Fruit fly (Drosophila melanogaster): ENCODE data around the gene CG15739.

Gene CG15739

DNA sequence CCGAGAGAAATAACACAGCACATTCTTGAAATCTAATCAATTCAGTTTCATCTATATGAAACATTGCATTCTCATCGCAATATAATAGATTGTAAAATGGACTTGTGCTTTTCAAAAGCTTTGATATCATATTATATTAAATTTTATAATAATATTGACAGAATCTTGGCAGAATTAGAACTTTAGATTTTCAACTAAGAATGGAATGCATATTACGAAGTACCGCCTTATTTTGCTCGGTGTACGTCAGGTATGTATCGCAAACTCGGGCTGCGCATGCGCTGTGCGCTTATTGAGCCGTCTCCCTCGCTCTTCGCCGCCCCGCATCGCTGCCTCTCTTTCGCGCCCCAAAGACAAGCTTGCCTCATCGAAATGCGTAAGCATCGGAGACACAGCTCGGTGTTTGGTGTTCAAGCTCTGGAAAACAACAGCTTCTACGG is 42.1 kb downstream of the CG15739 start:
- TF ChIP-seq CG5204 (GFP tag; optimal IDR thresholded peaks at IDR 0.05) (no peak), tj (GFP tag; optimal IDR thresholded peaks at IDR 0.05) (peak; percentile 45), Mnt (GFP tag; optimal IDR thresholded peaks at IDR 0.05) (no peak), cic (GFP tag; optimal IDR thresholded peaks at IDR 0.05) (no peak), ovo (GFP tag; optimal IDR thresholded peaks at IDR 0.05) (no peak), bab1 (GFP tag; optimal IDR thresholded peaks at IDR 0.05) (peak; percentile 35), pad (GFP tag; optimal IDR thresholded peaks at IDR 0.05) (peak; percentile 33), CG11617 (GFP tag; optimal IDR thresholded peaks at IDR 0.05) (peak; percentile 23), kay (GFP tag; ENCODE audit: borderline replicate concordance) (no peak), CG14711 (tag; optimal IDR thresholded peaks at IDR 0.05) (peak; percentile 42), CG7101 (tag; optimal IDR thresholded peaks at IDR 0.05) (peak; percentile 59), CG33017 (tag; optimal IDR thresholded peaks at IDR 0.05) (peak; percentile 11), cnc (optimal IDR thresholded peaks at IDR 0.05) (no peak)

DNA sequence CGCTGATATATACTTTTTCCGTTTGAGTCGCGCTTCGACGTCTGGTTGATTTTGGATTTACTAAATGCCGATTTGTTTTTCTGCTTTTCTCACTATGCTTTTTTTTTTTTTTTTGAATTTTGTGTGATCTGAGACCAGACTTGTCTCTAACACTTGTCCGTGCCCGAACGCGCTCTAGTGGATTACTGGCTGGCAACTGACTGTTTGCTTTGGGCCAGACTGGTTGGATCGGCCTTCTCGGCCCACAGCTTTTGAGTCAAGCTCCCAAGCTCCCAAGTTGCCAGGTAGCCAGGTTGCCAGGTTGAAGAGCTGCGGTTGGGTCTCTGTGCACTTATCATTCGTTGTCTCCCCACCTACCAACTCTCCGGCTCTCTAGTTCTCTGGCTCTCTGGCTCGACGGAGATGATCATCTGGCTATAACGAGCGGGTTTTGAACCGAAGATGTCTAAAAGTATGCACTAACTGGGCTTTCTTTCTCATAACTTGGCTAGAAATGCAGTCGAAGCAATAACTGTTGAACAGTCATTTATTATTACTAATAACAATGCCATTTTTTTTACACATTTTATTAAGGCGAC is 44.0 kb downstream of the CG15739 start, which contains the start of gene pot:
Gene pot, minus strand, starts transcription at position 205 of the 578 bp plus-strand sequence.
- TF ChIP-seq CG11617 (GFP tag; optimal IDR thresholded peaks at IDR 0.05) (no peak), CG7045 (GFP tag; optimal IDR thresholded peaks at IDR 0.05) (no peak), tj (GFP tag; optimal IDR thresholded peaks at IDR 0.05) (peak; percentile 58)

dm6 chrX:11920959-11921358 is 47.8 kb downstream of the CG15739 start:
- peak; percentile 12 for TF ChIP-seq toe (GFP tag; optimal IDR thresholded peaks at IDR 0.05)
- TF ChIP-seq Clk (GFP tag; optimal IDR thresholded peaks at IDR 0.05) = no peak
- no peak for TF ChIP-seq cnc (optimal IDR thresholded peaks at IDR 0.05)
- TF ChIP-seq CG33017 (tag; optimal IDR thresholded peaks at IDR 0.05) = peak; percentile 32
- TF ChIP-seq CG14711 (tag; optimal IDR thresholded peaks at IDR 0.05) = peak; percentile 9
- TF ChIP-seq CG7045 (GFP tag; optimal IDR thresholded peaks at IDR 0.05) = peak; percentile 16
- TF ChIP-seq CG11617 (GFP tag; optimal IDR thresholded peaks at IDR 0.05) = peak; percentile 15
- peak; percentile 19 for TF ChIP-seq CG5204 (GFP tag; optimal IDR thresholded peaks at IDR 0.05)
- TF ChIP-seq CG7101 (tag; optimal IDR thresholded peaks at IDR 0.05) = peak; percentile 31

- TF ChIP-seq pad (GFP tag; optimal IDR thresholded peaks at IDR 0.05) = peak; percentile 89
- TF ChIP-seq toe (GFP tag; optimal IDR thresholded peaks at IDR 0.05) = no peak
- peak; percentile 39 for TF ChIP-seq kay (GFP tag; ENCODE audit: borderline replicate concordance)
- TF ChIP-seq bab1 (GFP tag; optimal IDR thresholded peaks at IDR 0.05) = peak; percentile 40
- peak; percentile 4 for TF ChIP-seq ovo (GFP tag; optimal IDR thresholded peaks at IDR 0.05)
- TF ChIP-seq Mnt (GFP tag; optimal IDR thresholded peaks at IDR 0.05) = peak; percentile 25
- TF ChIP-seq CG33017 (tag; optimal IDR thresholded peaks at IDR 0.05) = no peak
- TF ChIP-seq tj (GFP tag; optimal IDR thresholded peaks at IDR 0.05) = no peak
- no peak for TF ChIP-seq CG12768 (GFP tag; optimal IDR thresholded peaks at IDR 0.05)
- TF ChIP-seq cic (GFP tag; optimal IDR thresholded peaks at IDR 0.05) = no peak
These were observed 49.6 kb downstream of the CG15739 start for dm6 chrX:11922650-11923237.

dm6 chrX:11923698-11924097 is 50.6 kb downstream of the CG15739 start:
- TF ChIP-seq CG5204 (GFP tag; optimal IDR thresholded peaks at IDR 0.05) (no peak), CG12768 (GFP tag; optimal IDR thresholded peaks at IDR 0.05) (no peak), CG14711 (tag; optimal IDR thresholded peaks at IDR 0.05) (no peak), CG33017 (tag; optimal IDR thresholded peaks at IDR 0.05) (no peak), CG1620 (GFP tag; optimal IDR thresholded peaks at IDR 0.05) (no peak), Mnt (GFP tag; optimal IDR thresholded peaks at IDR 0.05) (no peak), cic (GFP tag; optimal IDR thresholded peaks at IDR 0.05) (no peak), tj (GFP tag; optimal IDR thresholded peaks at IDR 0.05) (no peak), CG11617 (GFP tag; optimal IDR thresholded peaks at IDR 0.05) (no peak), ovo (GFP tag; optimal IDR thresholded peaks at IDR 0.05) (no peak), Crg-1 (GFP tag; optimal IDR thresholded peaks at IDR 0.05) (no peak), CG7101 (tag; optimal IDR thresholded peaks at IDR 0.05) (no peak), bab1 (GFP tag; optimal IDR thresholded peaks at IDR 0.05) (no peak), cnc (optimal IDR thresholded peaks at IDR 0.05) (no peak), toe (GFP tag; optimal IDR thresholded peaks at IDR 0.05) (no peak)

dm6 chrX:11924562-11924961 is 51.4 kb downstream of the CG15739 start, which contains the start of gene Sclp:
Sclp (minus strand) TSS chrX:11924662.
- TF ChIP-seq Crg-1 (GFP tag; optimal IDR thresholded peaks at IDR 0.05) (no peak), cnc (optimal IDR thresholded peaks at IDR 0.05) (no peak), CG1620 (GFP tag; optimal IDR thresholded peaks at IDR 0.05) (no peak), CG11617 (GFP tag; optimal IDR thresholded peaks at IDR 0.05) (no peak), CG5204 (GFP tag; optimal IDR thresholded peaks at IDR 0.05) (no peak), kay (GFP tag; ENCODE audit: borderline replicate concordance) (no peak), pad (GFP tag; optimal IDR thresholded peaks at IDR 0.05) (no peak), CG7101 (tag; optimal IDR thresholded peaks at IDR 0.05) (no peak)

All from whole organism, adult.